Fruit fly (Drosophila melanogaster) S2 (cell line): ENCODE data around the gene CG42692.

ENCODE experiments used
- CG8478 ChIP-seq: fragments of >200 bp; optimal IDR thresholded peaks from 2 replicates; lab custom pipeline; 2018
- CTCF ChIP-seq, 2 experiments: fragments of >200 bp; optimal IDR thresholded peaks; 2 replicates each; lab custom pipeline; 2018

- TF ChIP-seq CG8478 (lab: Kevin White, UChicago) (no peak), CTCF (optimal IDR thresholded peaks at IDR 0.05; lab: Kevin White, UChicago) (no peak)
Measured at dm6 chr2L:14054281-14054680, 46.4 kb downstream of the CG42692 start.
